Fruit fly (Drosophila melanogaster) whole organism, embryonic: ENCODE results near the gene CG4896.

Experiments used
- Adf1 ChIP-seq: fragments of 200-800 bp; sonication (Bioruptor generic); IDR thresholded peaks from 2 replicates; pipeline ENCODE4 v1.3.6; 2022; ENCODE audit warnings: missing biosample characterization, missing genetic modification characterization
- Awh ChIP-seq: fragments of 200-800 bp; sonication (Bioruptor generic); IDR thresholded peaks from 2 replicates; pipeline ENCODE4, ENCODE4 v1.3.6; 2022; ENCODE audit warnings: missing biosample characterization, missing genetic modification characterization
- CG10321 ChIP-seq: fragments of 200-800 bp; sonication (Bioruptor generic); IDR thresholded peaks from 2 replicates; pipeline ENCODE4 v1.3.6; 2022; ENCODE audit warnings: missing biosample characterization, missing genetic modification characterization
- CG12219 ChIP-seq: fragments of 200-800 bp; sonication (Bioruptor generic); optimal IDR thresholded peaks from 3 replicates; lab custom pipeline; 2018; ENCODE audit warnings: missing biosample characterization, mild to moderate bottlenecking, missing genetic modification characterization
- CG13624 ChIP-seq: fragments of 200-800 bp; sonication (Bioruptor generic); optimal IDR thresholded peaks from 2 replicates; lab custom pipeline; 2016; ENCODE audit warnings: missing biosample characterization, missing genetic modification characterization
- CG15073 ChIP-seq: fragments of 200-800 bp; sonication (Bioruptor generic); optimal IDR thresholded peaks from 2 replicates; lab custom pipeline; 2016; ENCODE audit warnings: missing biosample characterization, missing genetic modification characterization
- CG15696 ChIP-seq: fragments of 200-800 bp; sonication (Bioruptor generic); optimal IDR thresholded peaks from 2 replicates; lab custom pipeline; 2019; ENCODE audit warnings: missing biosample characterization, mild to moderate bottlenecking, missing genetic modification characterization, moderate library complexity
- CG1832 ChIP-seq: fragments of 200-800 bp; sonication (Bioruptor generic); optimal IDR thresholded peaks from 2 replicates; lab custom pipeline; 2017; ENCODE audit warnings: missing biosample characterization, mild to moderate bottlenecking, missing genetic modification characterization, inconsistent platforms
- CG32772 ChIP-seq: fragments of 200-800 bp; sonication (Bioruptor generic); IDR thresholded peaks from 2 replicates; pipeline ENCODE4 v1.3.6; 2022; ENCODE audit warnings: missing biosample characterization, missing genetic modification characterization
- CG3995 ChIP-seq: fragments of 200-800 bp; sonication (Bioruptor generic); optimal IDR thresholded peaks from 3 replicates; lab custom pipeline; 2016; ENCODE audit warnings: missing biosample characterization, missing genetic modification characterization
- CG4404 ChIP-seq: fragments of 200-800 bp; sonication (Bioruptor generic); IDR thresholded peaks from 2 replicates; pipeline ENCODE4 v1.3.6; 2022; ENCODE audit warnings: missing biosample characterization, missing genetic modification characterization
- CG7786 ChIP-seq: fragments of 200-800 bp; sonication (Bioruptor generic); optimal IDR thresholded peaks from 2 replicates; lab custom pipeline; 2016; ENCODE audit warnings: missing biosample characterization, missing genetic modification characterization
- CG7928 ChIP-seq: fragments of 200-800 bp; sonication (Bioruptor generic); optimal IDR thresholded peaks from 2 replicates; lab custom pipeline; 2017; ENCODE audit warnings: missing biosample characterization, mild to moderate bottlenecking, missing genetic modification characterization
- CG8089 ChIP-seq: fragments of 200-800 bp; sonication (Bioruptor generic); optimal IDR thresholded peaks from 3 replicates; lab custom pipeline; 2016; ENCODE audit warnings: missing biosample characterization, missing genetic modification characterization
- CG8290 ChIP-seq, 3 experiments: fragments of 200-800 bp; sonication (Bioruptor generic); optimal IDR thresholded peaks; 2 replicates each; lab custom pipeline; 2016 to 2019; ENCODE audit warnings: missing biosample characterization in 3 of 3, missing genetic modification characterization in 3 of 3, mild to moderate bottlenecking in 2 of 3, moderate library complexity in 1 of 3
- CG9727 ChIP-seq: fragments of 200-800 bp; sonication (Bioruptor generic); optimal IDR thresholded peaks from 3 replicates; lab custom pipeline; 2017; ENCODE audit warnings: missing biosample characterization, mild to moderate bottlenecking, missing genetic modification characterization
- D ChIP-seq, 2 experiments: fragments of 200-800 bp in 1 of 2; fragments of >200 bp in 1 of 2; sonication (Bioruptor generic) in 1 of 2; optimal IDR thresholded peaks; 2 replicates in 1 of 2; 3 replicates in 1 of 2; lab custom pipeline; 2017; ENCODE audit warnings: mild to moderate bottlenecking in 1 of 2, missing biosample characterization in 1 of 2, missing genetic modification characterization in 1 of 2, missing genetic modification reagents in 1 of 2
- E2f2 ChIP-seq: fragments of 200-800 bp; sonication (Bioruptor generic); IDR thresholded peaks from 2 replicates; pipeline ENCODE4 v1.3.6; 2022; ENCODE audit warnings: missing biosample characterization, missing genetic modification characterization
- GATAe ChIP-seq: fragments of 200-800 bp; sonication (Bioruptor generic); conservative IDR thresholded peaks from 2 replicates; pipeline ENCODE4 v1.3.6; 2022; ENCODE audit warnings: missing biosample characterization, missing genetic modification characterization
- HLH3B ChIP-seq: fragments of 200-800 bp; sonication (Bioruptor generic); IDR thresholded peaks from 2 replicates; pipeline ENCODE4 v1.3.6; 2022; ENCODE audit warnings: missing biosample characterization, missing genetic modification characterization
- Hey ChIP-seq: fragments of 200-800 bp; sonication (Bioruptor generic); optimal IDR thresholded peaks from 3 replicates; lab custom pipeline; 2018; ENCODE audit warnings: missing biosample characterization, mild to moderate bottlenecking, missing genetic modification characterization
- Hsf ChIP-seq: fragments of 200-800 bp; sonication (Bioruptor generic); optimal IDR thresholded peaks from 3 replicates; lab custom pipeline; 2016; ENCODE audit warnings: missing biosample characterization, missing genetic modification characterization
- MBD-R2 ChIP-seq: fragments of 200-800 bp; sonication (Bioruptor generic); IDR thresholded peaks from 2 replicates; pipeline ENCODE4 v1.3.6; 2022; ENCODE audit warnings: missing biosample characterization, missing genetic modification characterization
- MTF-1 ChIP-seq: fragments of 200-800 bp; sonication (Bioruptor generic); optimal IDR thresholded peaks from 2 replicates; lab custom pipeline; 2018; ENCODE audit warnings: missing biosample characterization, mild to moderate bottlenecking, missing genetic modification characterization, borderline replicate concordance
- Mad ChIP-seq: fragments of 200-800 bp; sonication (Bioruptor generic); optimal IDR thresholded peaks from 2 replicates; lab custom pipeline; 2016; ENCODE audit warnings: missing biosample characterization, missing genetic modification characterization
- Rfx ChIP-seq: fragments of 200-800 bp; sonication (Bioruptor generic); IDR thresholded peaks from 2 replicates; pipeline ENCODE4 v1.3.6; 2022; ENCODE audit warnings: missing biosample characterization, missing genetic modification characterization
- Rx ChIP-seq: fragments of 200-800 bp; sonication (Bioruptor generic); IDR thresholded peaks from 2 replicates; pipeline ENCODE4 v1.3.6; 2022; ENCODE audit warnings: missing biosample characterization, missing genetic modification characterization
- Xrp1 ChIP-seq: fragments of 200-800 bp; sonication (Bioruptor generic); IDR thresholded peaks from 2 replicates; pipeline ENCODE4 v1.3.6; 2022; ENCODE audit warnings: missing biosample characterization, missing genetic modification characterization
- bigmax ChIP-seq: fragments of 200-800 bp; sonication (Bioruptor generic); optimal IDR thresholded peaks from 2 replicates; lab custom pipeline; 2018; ENCODE audit warnings: missing biosample characterization, mild to moderate bottlenecking, missing genetic modification characterization
- bsh ChIP-seq, 2 experiments: fragments of 200-800 bp; sonication (Bioruptor generic); optimal IDR thresholded peaks; 2 replicates each; lab custom pipeline; 2017 to 2018; ENCODE audit warnings: mild to moderate bottlenecking in 2 of 2, missing biosample characterization in 2 of 2, missing genetic modification characterization in 2 of 2, moderate library complexity in 1 of 2
- chif ChIP-seq, 2 experiments: fragments of 200-800 bp; sonication (Bioruptor generic); optimal IDR thresholded peaks; 3 replicates each; lab custom pipeline; 2016; ENCODE audit warnings: missing biosample characterization in 2 of 2, missing genetic modification characterization in 2 of 2
- chinmo ChIP-seq: fragments of 200-800 bp; sonication (Bioruptor generic); IDR thresholded peaks from 4 replicates; pipeline ENCODE4 v1.3.6; 2022; ENCODE audit warnings: missing biosample characterization, missing genetic modification characterization; ENCODE audit not compliant: partially characterized antibody
- dan ChIP-seq: fragments of 200-800 bp; sonication (Bioruptor generic); IDR thresholded peaks from 2 replicates; pipeline ENCODE4 v1.3.6; 2022; ENCODE audit warnings: missing biosample characterization, missing genetic modification characterization
- fru ChIP-seq: fragments of >200 bp; optimal IDR thresholded peaks from 2 replicates; lab custom pipeline; 2017
- inv ChIP-seq: fragments of 200-800 bp; sonication (Bioruptor generic); IDR thresholded peaks from 2 replicates; pipeline ENCODE4 v1.3.6; 2022; ENCODE audit warnings: missing biosample characterization, missing genetic modification characterization; ENCODE audit not compliant: partially characterized antibody
- lov ChIP-seq, 2 experiments: fragments of 200-800 bp in 1 of 2; fragments of >200 bp in 1 of 2; sonication (Bioruptor generic) in 1 of 2; IDR thresholded peaks in 1 of 2; optimal IDR thresholded peaks in 1 of 2; 2 replicates in 1 of 2; 3 replicates in 1 of 2; pipeline versions ENCODE4 v1.3.6 to Lab custom; 2017 to 2022; ENCODE audit warnings: missing biosample characterization in 1 of 2, missing genetic modification characterization in 1 of 2
- otp ChIP-seq: fragments of 200-800 bp; sonication (Bioruptor generic); IDR thresholded peaks from 3 replicates; pipeline ENCODE4, ENCODE4 v1.3.6; 2022; ENCODE audit warnings: missing biosample characterization, missing genetic modification characterization
- pita ChIP-seq: fragments of 200-800 bp; sonication (Bioruptor generic); optimal IDR thresholded peaks from 2 replicates; lab custom pipeline; 2017; ENCODE audit warnings: missing biosample characterization, mild to moderate bottlenecking, missing genetic modification characterization
- pzg ChIP-seq: fragments of 200-800 bp; sonication (Bioruptor generic); optimal IDR thresholded peaks from 3 replicates; lab custom pipeline; 2018; ENCODE audit warnings: missing biosample characterization, mild to moderate bottlenecking, missing genetic modification characterization, moderate library complexity
- sens ChIP-seq: fragments of 200-800 bp; sonication (Bioruptor generic); peaks from one replicate; lab custom pipeline; 2016; ENCODE audit warnings: missing biosample characterization, missing genetic modification characterization
- sens-2 ChIP-seq: fragments of 200-800 bp; sonication (Bioruptor generic); IDR thresholded peaks from 2 replicates; pipeline ENCODE4 v1.3.6; 2022; ENCODE audit warnings: missing biosample characterization, missing genetic modification characterization
- slp2 ChIP-seq: fragments of 200-800 bp; sonication (Bioruptor generic); optimal IDR thresholded peaks from 2 replicates; lab custom pipeline; 2016; ENCODE audit warnings: missing biosample characterization, missing genetic modification characterization
- tna ChIP-seq: fragments of 200-800 bp; sonication (Bioruptor generic); IDR thresholded peaks from 2 replicates; pipeline ENCODE4 v1.3.6; 2022; ENCODE audit warnings: missing biosample characterization, missing genetic modification characterization; ENCODE audit not compliant: partially characterized antibody
- wdn ChIP-seq: fragments of 200-800 bp; sonication (Bioruptor generic); IDR thresholded peaks from 2 replicates; pipeline ENCODE4 v1.3.6; 2022; ENCODE audit warnings: missing biosample characterization, missing genetic modification characterization

Gene CG4896

dm6 chr2L:1157679-1158518, 19.6 kb upstream of the CG4896 start, which contains the start of gene capt (continued):
- peak; percentile 39 for TF ChIP-seq pzg
- peak; percentile 18 for TF ChIP-seq slp2 (GFP tag; lab: Kevin White, UChicago)
- TF ChIP-seq CG15073 (GFP tag; lab: Kevin White, UChicago): no peak
- peak; percentile 82; the same call in 1 of the 4 replicates for TF ChIP-seq chinmo (GFP tag; lab: Robert Waterston, UW)
- TF ChIP-seq bsh (GFP tag; optimal IDR thresholded peaks at IDR 0.05; lab: Kevin White, UChicago): peak in 1 of 2 experiments; percentile 11
- TF ChIP-seq Xrp1 (GFP tag; lab: Robert Waterston, UW): peak; percentile 18; the same call in 1 of the 2 replicates
- TF ChIP-seq CG1832 (GFP tag; lab: Kevin White, UChicago): no peak
- peak; percentile 26; the same call in 1 of the 2 replicates for TF ChIP-seq CG32772
- TF ChIP-seq CG13624 (GFP tag; lab: Kevin White, UChicago): peak; percentile 36
- peak; percentile 10 for TF ChIP-seq Mad (GFP tag; lab: Kevin White, UChicago)
- peak in 1 of 2 experiments; percentile 38 for TF ChIP-seq chif (GFP tag; optimal IDR thresholded peaks at IDR 0.05; lab: Kevin White, UChicago)
- TF ChIP-seq CG7786: peak; percentile 26
- 0 out of 2 replicates have a peak, but pooled peaks have one; percentile 9 for TF ChIP-seq CG10321 (GFP tag; lab: Robert Waterston, UW)

DNA sequence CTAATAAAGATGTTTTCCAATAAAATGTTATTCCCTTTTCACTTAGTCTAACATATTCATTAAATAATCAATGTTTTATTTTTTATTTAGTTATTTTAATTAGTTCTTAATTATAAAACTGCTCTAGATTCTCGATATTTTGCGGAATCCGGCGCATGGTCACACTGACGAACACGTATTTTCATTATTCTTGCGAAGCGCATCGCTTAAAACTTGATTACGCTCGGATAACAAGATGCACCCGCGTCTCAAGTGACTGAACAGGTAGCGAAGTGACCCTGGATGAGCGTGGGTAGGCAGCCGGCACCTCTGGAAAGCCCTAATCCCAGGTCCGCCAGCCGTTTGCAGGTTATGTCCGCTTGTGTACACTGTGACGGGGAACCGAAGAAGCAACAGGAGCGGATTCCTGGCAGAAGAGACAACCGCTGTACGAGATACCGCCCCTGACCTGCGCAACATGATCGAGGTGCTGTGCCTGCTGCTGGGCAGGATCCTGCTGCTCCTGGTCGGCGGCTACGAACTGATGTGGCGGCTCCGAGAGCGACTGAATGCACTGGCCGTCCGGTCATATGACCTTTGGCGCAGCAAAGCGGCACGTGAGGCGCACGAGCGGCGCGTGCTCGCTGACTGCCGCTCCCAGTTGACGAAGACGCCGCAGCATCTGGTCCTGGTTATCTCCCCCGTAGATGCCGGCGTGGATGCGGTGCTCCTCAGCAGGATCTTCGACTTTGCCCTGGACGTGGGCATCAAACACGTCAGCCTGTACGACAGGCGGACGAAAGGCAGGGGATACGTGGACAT, 18.8 kb upstream of the CG4896 start, which contains the start of gene Tango14:
Gene Tango14 (plus strand): TSS at position 143 of the 801 bp plus-strand sequence.
- TF ChIP-seq E2f2 (GFP tag; lab: Robert Waterston, UW) (0 out of 2 replicates have a peak, but pooled peaks have one; percentile 15), CG15696 (tag; lab: Kevin White, UChicago) (no peak), pita (GFP tag; lab: Kevin White, UChicago) (no peak), GATAe (no peak), CG7928 (GFP tag; lab: Kevin White, UChicago) (no peak), CG8290 (GFP tag; optimal IDR thresholded peaks at IDR 0.05; lab: Kevin White, UChicago) (no peak), CG8290 (tag; optimal IDR thresholded peaks at IDR 0.05; lab: Kevin White, UChicago) (no peak), Hsf (GFP tag; lab: Kevin White, UChicago) (no peak), dan (GFP tag; lab: Robert Waterston, UW) (no peak), CG15073 (GFP tag; lab: Kevin White, UChicago) (no peak), chinmo (GFP tag; lab: Robert Waterston, UW) (0 out of 4 replicates have a peak, but pooled peaks have one; percentile 34), Hey (no peak), sens-2 (no peak), Rfx (GFP tag; lab: Robert Waterston, UW) (0 out of 2 replicates have a peak, but pooled peaks have one; percentile 19), tna (GFP tag; lab: Robert Waterston, UW) (peak; percentile 46; the same call in 1 of the 2 replicates), CG8089 (GFP tag; lab: Kevin White, UChicago) (no peak), Adf1 (GFP tag; lab: Robert Waterston, UW) (no peak), sens (GFP tag; lab: Kevin White, UChicago) (peak; percentile 59), otp (GFP tag; lab: Robert Waterston, UW) (0 out of 3 replicates have a peak, but pooled peaks have one; percentile 23), fru (lab: Kevin White, UChicago) (no peak), Awh (GFP tag; lab: Robert Waterston, UW) (no peak), CG12219 (GFP tag; lab: Kevin White, UChicago) (no peak), inv (0 out of 2 replicates have a peak, but pooled peaks have one; percentile 18), wdn (GFP tag; lab: Robert Waterston, UW) (no peak), CG9727 (no peak), bigmax (peak; percentile 95), lov (optimal IDR thresholded peaks at IDR 0.05; lab: Kevin White, UChicago) (no peak), lov (GFP tag; IDR thresholded peaks at IDR 0.05; lab: Robert Waterston, UW) (no peak), HLH3B (no peak), Rx (GFP tag; lab: Robert Waterston, UW) (0 out of 2 replicates have a peak, but pooled peaks have one; percentile 2), CG4404 (GFP tag; lab: Robert Waterston, UW) (no peak), MBD-R2 (peak; percentile 55), CG3995 (GFP tag; lab: Kevin White, UChicago) (peak; percentile 14), MTF-1 (GFP tag; lab: Kevin White, UChicago) (no peak), D (optimal IDR thresholded peaks at IDR 0.05; lab: Kevin White, UChicago) (no peak), D (GFP tag; optimal IDR thresholded peaks at IDR 0.05; lab: Kevin White, UChicago) (no peak)
